Fruit fly (Drosophila melanogaster) whole organism: ENCODE data around the gene CG17721.

ENCODE experiments used
- CG8478 ChIP-seq: fragments of >200 bp; optimal IDR thresholded peaks from 2 replicates; lab custom pipeline; 2018; ENCODE audit warnings: inconsistent platforms
- Dll ChIP-seq: fragments of >200 bp; optimal IDR thresholded peaks from 2 replicates; lab custom pipeline; 2017
- EcR ChIP-seq, 2 experiments: fragments of >200 bp; optimal IDR thresholded peaks; 2 replicates each; lab custom pipeline; 2017; ENCODE audit warnings: missing biosample characterization in 2 of 2, missing genetic modification characterization in 2 of 2, missing genetic modification reagents in 2 of 2
- pan ChIP-seq: fragments of >200 bp; optimal IDR thresholded peaks from 2 replicates; lab custom pipeline; 2017
- psq ChIP-seq: fragments of >200 bp; optimal IDR thresholded peaks from 2 replicates; lab custom pipeline; 2017
- usp ChIP-seq: fragments of >200 bp; optimal IDR thresholded peaks from 2 replicates; lab custom pipeline; 2017; ENCODE audit warnings: missing biosample characterization, missing genetic modification characterization, mixed read lengths

- TF ChIP-seq usp, result no peak
- TF ChIP-seq CG8478 (lab: Kevin White, UChicago), result no peak
- no peak for TF ChIP-seq psq
- no peak for TF ChIP-seq Dll
- no peak for TF ChIP-seq pan (lab: Kevin White, UChicago)
- no peak for TF ChIP-seq EcR (GFP tag; optimal IDR thresholded peaks at IDR 0.05; lab: Kevin White, UChicago)
These were observed 18.7 kb upstream of the CG17721 start, which contains the start of the genes RpS25 and CG4820 for dm6 chr3R:11216156-11216630.
